Worm (Caenorhabditis elegans) whole organism, late embryonic: ENCODE measurements around the gene gsp-1.

Experiments used
- ama-1 ChIP-seq: fragments of 150-350 bp; optimal IDR thresholded peaks from 2 replicates; lab custom pipeline; 2014
- ceh-19 ChIP-seq: fragments of 200-800 bp; sonication (Bioruptor generic); optimal IDR thresholded peaks from 2 replicates; lab custom pipeline; 2018; ENCODE audit warnings: mild to moderate bottlenecking, missing genetic modification characterization, missing compliant biosample characterization
- ceh-48 ChIP-seq: sonication (generic microtip); optimal IDR thresholded peaks from 2 replicates; lab custom pipeline; 2016; ENCODE audit warnings: missing genetic modification characterization, inconsistent platforms, missing compliant biosample characterization
- fkh-10 ChIP-seq: fragments of 150-350 bp; optimal IDR thresholded peaks from 2 replicates; lab custom pipeline; 2014; ENCODE audit warnings: missing biosample characterization, missing genetic modification reagents, missing genetic modification characterization
- hlh-6 ChIP-seq: sonication (generic microtip); optimal IDR thresholded peaks from 2 replicates; lab custom pipeline; 2016; ENCODE audit warnings: missing genotype, missing genetic modification characterization, missing compliant biosample characterization
- lim-6 ChIP-seq: sonication (generic microtip); optimal IDR thresholded peaks from 2 replicates; lab custom pipeline; 2016; ENCODE audit warnings: missing genetic modification characterization, missing compliant biosample characterization
- nhr-11 ChIP-seq: fragments of 150-350 bp; optimal IDR thresholded peaks from 2 replicates; lab custom pipeline; 2014; ENCODE audit warnings: missing biosample characterization, missing genetic modification characterization
- pqm-1 ChIP-seq: sonication (generic microtip); optimal IDR thresholded peaks from 2 replicates; lab custom pipeline; 2016; ENCODE audit warnings: missing genetic modification characterization, missing compliant biosample characterization
- ref-2 ChIP-seq: sonication (generic microtip); optimal IDR thresholded peaks from 2 replicates; lab custom pipeline; 2016; ENCODE audit warnings: missing genetic modification characterization, missing compliant biosample characterization
- tbx-2 ChIP-seq: sonication (generic microtip); optimal IDR thresholded peaks from 2 replicates; lab custom pipeline; 2016; ENCODE audit warnings: missing genetic modification characterization, missing compliant biosample characterization
- unc-3 ChIP-seq, 2 experiments: fragments of 200-800 bp in 1 of 2; sonication (Bioruptor generic) in 1 of 2; sonication (generic microtip) in 1 of 2; conservative IDR thresholded peaks in 1 of 2; optimal IDR thresholded peaks in 1 of 2; 2 replicates each; pipeline versions ENCODE4 v1.3.6 to Lab custom; 2016 to 2022; ENCODE audit warnings: missing compliant biosample characterization in 2 of 2, missing genetic modification characterization in 2 of 2, missing genetic modification reagents in 1 of 2
- unc-42 ChIP-seq: sonication (generic microtip); optimal IDR thresholded peaks from 2 replicates; lab custom pipeline; 2016; ENCODE audit warnings: missing genotype, missing genetic modification characterization, missing compliant biosample characterization

ce11 chrV:10713704-10714239 lies 31.6 kb downstream of the gsp-1 start:
- TF ChIP-seq ama-1 (lab: Kevin White, UChicago) (no peak), lim-6 (tag; lab: Kevin White, UChicago) (no peak), hlh-6 (tag; lab: Kevin White, UChicago) (no peak), ceh-19 (GFP tag; lab: Kevin White, UChicago) (no peak), pqm-1 (no peak), tbx-2 (tag; lab: Kevin White, UChicago) (no peak), unc-3 (GFP tag; conservative IDR thresholded peaks at IDR 0.05; lab: Robert Waterston, UW) (no peak), unc-3 (tag; optimal IDR thresholded peaks at IDR 0.05; lab: Kevin White, UChicago) (no peak), nhr-11 (tag; lab: Kevin White, UChicago) (no peak), ref-2 (no peak), fkh-10 (no peak), ceh-48 (tag; lab: Kevin White, UChicago) (no peak), unc-42 (tag; lab: Kevin White, UChicago) (no peak)
